Worm (Caenorhabditis elegans): ENCODE data around the gene pals-39.

DNA sequence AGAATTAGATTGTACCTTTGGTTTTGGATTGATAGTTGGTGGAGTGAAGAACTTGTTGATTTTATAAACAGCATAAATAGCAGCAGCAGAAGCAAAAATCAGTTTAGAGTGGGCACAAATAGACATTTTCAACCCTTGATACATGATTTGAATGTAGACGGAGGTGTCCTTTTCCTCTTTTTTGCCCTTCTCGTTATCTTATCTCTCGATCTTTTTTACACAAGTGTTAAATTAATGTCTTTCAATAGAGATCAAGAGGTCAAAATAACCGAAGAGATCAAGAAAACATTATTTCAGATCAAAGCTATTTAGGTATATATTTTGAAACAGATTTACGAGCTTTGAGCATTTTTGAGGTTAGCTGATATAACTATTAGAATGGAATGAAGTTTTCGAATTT is 31.7 kb downstream of the pals-39 start, which contains the start of gene cdr-7:
- TF ChIP-seq ama-1 (optimal IDR thresholded peaks at IDR 0.05) (no peak), ceh-36 (tag; optimal IDR thresholded peaks at IDR 0.05) (no peak), B0310.2 (tag; optimal IDR thresholded peaks at IDR 0.05) (no peak), aly-1 (tag; optimal IDR thresholded peaks at IDR 0.05) (no peak)
